Worm (Caenorhabditis elegans): ENCODE results near the gene R04E5.7.

R04E5.7 gene

ce11 chrX:8831162-8831561 is 34.1 kb upstream of the R04E5.7 start, which contains the start of gene C28G1.6:
C28G1.6 (minus strand) TSS chrX:8831262.
- TF ChIP-seq unc-55 (GFP tag; optimal IDR thresholded peaks at IDR 0.05) (no peak), C08G9.2 (tag; optimal IDR thresholded peaks at IDR 0.05) (no peak), ama-1 (optimal IDR thresholded peaks at IDR 0.05) (no peak), hlh-15 (tag; optimal IDR thresholded peaks at IDR 0.05) (no peak), ceh-14 (tag; optimal IDR thresholded peaks at IDR 0.05) (no peak), fkh-10 (GFP tag; optimal IDR thresholded peaks at IDR 0.05) (no peak), hlh-30 (tag; optimal IDR thresholded peaks at IDR 0.05; ENCODE audit: insufficient read depth) (no peak), K09A11.1 (tag; optimal IDR thresholded peaks at IDR 0.05; ENCODE audit: insufficient read depth) (no peak), sox-4 (tag; optimal IDR thresholded peaks at IDR 0.05) (no peak), ceh-18 (tag; optimal IDR thresholded peaks at IDR 0.05) (no peak), Y22D7AL.16 (tag; optimal IDR thresholded peaks at IDR 0.05) (no peak), npax-4 (tag; optimal IDR thresholded peaks at IDR 0.05) (no peak), rnt-1 (tag; optimal IDR thresholded peaks at IDR 0.05) (no peak)

DNA sequence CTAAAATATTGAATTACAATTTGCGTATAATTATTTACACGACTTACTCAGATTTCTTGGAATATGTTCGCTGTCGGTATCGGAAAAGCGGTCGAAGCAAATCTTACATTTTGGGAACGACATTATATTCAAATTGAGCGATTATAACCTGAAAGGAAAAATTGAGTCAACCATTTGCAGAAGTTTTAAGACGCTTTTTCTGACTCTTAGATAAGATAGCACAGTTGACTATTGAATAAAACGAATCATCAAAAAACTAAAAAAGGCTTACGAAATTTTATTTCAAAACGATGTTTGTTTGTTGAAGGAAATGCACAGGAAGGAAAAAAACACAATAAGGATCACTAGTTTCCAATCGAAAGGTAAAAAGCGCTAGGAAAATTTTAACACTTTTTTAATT is 31.3 kb upstream of the R04E5.7 start, which contains the start of gene rcs-1:
Gene rcs-1, minus strand, starts transcription at position 176 of the 400 bp plus-strand sequence.
- TF ChIP-seq C38D4.7 (GFP tag; optimal IDR thresholded peaks at IDR 0.05) = no peak
- TF ChIP-seq ceh-48 (tag; optimal IDR thresholded peaks at IDR 0.05) = no peak
- no peak for TF ChIP-seq nhr-11 (tag; optimal IDR thresholded peaks at IDR 0.05)
- TF ChIP-seq unc-3 (GFP tag; conservative IDR thresholded peaks at IDR 0.05) = no peak
- no peak for TF ChIP-seq unc-3 (tag; optimal IDR thresholded peaks at IDR 0.05)
- TF ChIP-seq odd-2 (tag; optimal IDR thresholded peaks at IDR 0.05) = no peak
- no peak for TF ChIP-seq ceh-2 (tag; optimal IDR thresholded peaks at IDR 0.05)
- TF ChIP-seq gmeb-2 (tag; optimal IDR thresholded peaks at IDR 0.05) = no peak
- no peak for TF ChIP-seq K09A11.1 (tag; optimal IDR thresholded peaks at IDR 0.05; ENCODE audit: insufficient read depth)
- no peak for TF ChIP-seq K02D7.2 (tag; optimal IDR thresholded peaks at IDR 0.05)
- no peak for TF ChIP-seq pha-2 (tag; optimal IDR thresholded peaks at IDR 0.05)
- no peak for TF ChIP-seq ceh-30 (tag; optimal IDR thresholded peaks at IDR 0.05)
- no peak for TF ChIP-seq unc-55 (GFP tag; optimal IDR thresholded peaks at IDR 0.05)
- TF ChIP-seq ref-2 (tag; optimal IDR thresholded peaks at IDR 0.05) = no peak
- no peak for TF ChIP-seq ceh-6 (GFP tag; optimal IDR thresholded peaks at IDR 0.05)
- no peak for TF ChIP-seq eyg-1 (tag; optimal IDR thresholded peaks at IDR 0.05)
- no peak for TF ChIP-seq ahr-1 (tag; optimal IDR thresholded peaks at IDR 0.05)

ce11 chrX:8824437-8824836 is 27.4 kb upstream of the R04E5.7 start, which contains the start of gene ifd-1:
ifd-1 (minus strand) TSS chrX:8824448.
- peak; percentile 80 for TF ChIP-seq elt-2 (tag; optimal IDR thresholded peaks at IDR 0.05)
- TF ChIP-seq ceh-45 (GFP tag; IDR thresholded peaks at IDR 0.05) = no peak

- TF ChIP-seq rnt-1 (tag; optimal IDR thresholded peaks at IDR 0.05) = no peak
- TF ChIP-seq ama-1 (optimal IDR thresholded peaks at IDR 0.05) = no peak
- TF ChIP-seq ref-2 (tag; optimal IDR thresholded peaks at IDR 0.05) = no peak
- TF ChIP-seq hlh-13 (GFP tag; optimal IDR thresholded peaks at IDR 0.05) = no peak
- no peak for TF ChIP-seq gmeb-2 (tag; optimal IDR thresholded peaks at IDR 0.05)
- TF ChIP-seq dmd-4 (tag; optimal IDR thresholded peaks at IDR 0.05; ENCODE audit: borderline replicate concordance) = no peak
- TF ChIP-seq hlh-8 (tag; optimal IDR thresholded peaks at IDR 0.05) = no peak
- TF ChIP-seq unc-42 (tag; optimal IDR thresholded peaks at IDR 0.05) = no peak
- no peak for TF ChIP-seq elt-2 (tag; optimal IDR thresholded peaks at IDR 0.05)
Observed at ce11 chrX:8820643-8821042, 23.6 kb upstream of the R04E5.7 start.

DNA sequence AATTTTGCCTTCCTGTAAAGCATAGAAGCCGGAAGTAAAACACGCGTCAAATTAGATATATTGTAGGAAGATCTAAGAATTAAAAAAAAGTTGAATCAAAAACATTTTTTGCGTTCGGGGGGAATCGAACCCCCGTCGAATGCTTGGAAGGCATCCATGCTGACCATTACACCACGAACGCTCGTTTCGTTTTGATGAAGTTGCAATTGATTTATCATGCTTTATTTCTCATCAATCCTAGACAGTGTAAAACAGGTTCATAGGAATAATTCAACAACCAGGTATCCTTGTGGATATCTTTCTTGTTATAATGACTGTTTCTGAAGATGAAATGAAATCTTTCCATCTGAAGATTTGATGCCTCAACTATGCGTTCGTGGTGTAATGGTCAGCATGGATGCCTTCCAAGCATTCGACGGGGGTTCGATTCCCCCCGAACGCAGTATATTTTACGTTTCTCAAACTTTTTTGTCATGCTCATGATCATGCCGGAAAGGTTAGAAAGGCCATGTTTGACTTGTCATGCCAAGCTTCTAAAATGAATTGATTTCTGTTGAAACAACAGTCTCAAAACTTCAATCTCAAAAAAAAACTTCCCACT is 22.9 kb upstream of the R04E5.7 start:
- TF ChIP-seq pag-3 (tag; optimal IDR thresholded peaks at IDR 0.05; ENCODE audit: borderline replicate concordance) = no peak
- no peak for TF ChIP-seq sox-2 (GFP tag; IDR thresholded peaks at IDR 0.05)
